Worm (Caenorhabditis elegans) whole organism, L4 larva: ENCODE measurements around the gene srh-217.

ENCODE experiments used
- ama-1 ChIP-seq: fragments of 150-350 bp; optimal IDR thresholded peaks from 2 replicates; lab custom pipeline; 2014; ENCODE audit warnings: inconsistent platforms, mixed read lengths
- ces-1 ChIP-seq: fragments of 150-350 bp; sonication (generic microtip); optimal IDR thresholded peaks from 4 replicates; lab custom pipeline; 2014; ENCODE audit warnings: missing biosample characterization, missing genetic modification reagents, missing genetic modification characterization
- fos-1 ChIP-seq: fragments of 150-350 bp; optimal IDR thresholded peaks from 2 replicates; lab custom pipeline; 2014; ENCODE audit warnings: missing biosample characterization, missing genetic modification characterization
- lin-39 ChIP-seq: fragments of 150-350 bp; optimal IDR thresholded peaks from 2 replicates; lab custom pipeline; 2014; ENCODE audit warnings: missing biosample characterization, missing genetic modification reagents, missing genetic modification characterization
- nhr-11 ChIP-seq: fragments of 150-350 bp; optimal IDR thresholded peaks from 2 replicates; lab custom pipeline; 2014; ENCODE audit warnings: missing biosample characterization, missing genetic modification characterization
- pha-4 ChIP-seq, 2 experiments: fragments of 150-350 bp in 1 of 2; fragments of 200-800 bp in 1 of 2; sonication (Bioruptor generic) in 1 of 2; IDR thresholded peaks in 1 of 2; optimal IDR thresholded peaks in 1 of 2; 2 replicates each; pipeline versions ENCODE4 v1.3.6 to Lab custom; 2014 to 2022; ENCODE audit warnings: missing genetic modification characterization in 2 of 2, missing genetic modification reagents in 2 of 2, missing biosample characterization in 1 of 2, missing compliant biosample characterization in 1 of 2
- skn-1 ChIP-seq: fragments of 150-350 bp; optimal IDR thresholded peaks from 2 replicates; lab custom pipeline; 2014; ENCODE audit warnings: missing biosample characterization, missing genetic modification characterization
- unc-130 ChIP-seq: sonication (generic microtip); optimal IDR thresholded peaks from 2 replicates; lab custom pipeline; 2016; ENCODE audit warnings: missing genetic modification reagents, missing genetic modification characterization, missing compliant biosample characterization

- TF ChIP-seq ama-1 (lab: Kevin White, UChicago) (no peak), ces-1 (GFP tag; lab: Kevin White, UChicago) (no peak), pha-4 (GFP tag; IDR thresholded peaks at IDR 0.05; lab: Robert Waterston, UW) (no peak), pha-4 (tag; optimal IDR thresholded peaks at IDR 0.05; lab: Kevin White, UChicago) (no peak), fos-1 (no peak), skn-1 (no peak), lin-39 (tag; lab: Kevin White, UChicago) (no peak), nhr-11 (tag; lab: Kevin White, UChicago) (no peak), unc-130 (no peak)
Measured at ce11 chrV:20223725-20224124, 28.4 kb upstream of the srh-217 start.
